Fruit fly (Drosophila melanogaster): ENCODE data around the gene Syt7.

DNA sequence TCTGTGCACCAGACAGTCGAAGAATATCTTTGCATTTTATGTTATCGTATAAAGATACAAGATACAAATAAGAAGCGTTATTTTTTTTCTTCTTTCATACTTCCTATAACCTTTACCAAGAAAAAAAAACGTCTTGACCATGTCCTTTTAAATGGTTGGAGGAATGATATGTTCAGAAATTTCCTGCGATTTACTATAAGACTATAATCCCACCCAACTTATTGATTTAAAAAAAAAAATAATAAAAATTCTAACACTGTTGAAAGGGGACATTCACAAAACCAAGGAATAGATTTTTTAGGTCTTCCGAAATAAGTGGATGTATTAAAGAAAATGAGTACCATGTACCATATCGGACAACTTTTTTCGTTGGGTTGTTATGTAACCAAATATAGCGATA, 29.7 kb upstream of the Syt7 start:
- TF ChIP-seq EcR (GFP tag; optimal IDR thresholded peaks at IDR 0.05) (no peak), Pif1B (GFP tag; optimal IDR thresholded peaks at IDR 0.05) (no peak), Snoo (tag; optimal IDR thresholded peaks at IDR 0.05) (no peak), CG13204 (GFP tag; optimal IDR thresholded peaks at IDR 0.05) (no peak), Pif1A (GFP tag; optimal IDR thresholded peaks at IDR 0.05) (no peak), CG10348 (GFP tag; IDR thresholded peaks at IDR 0.05) (no peak), CG32121 (GFP tag; IDR thresholded peaks at IDR 0.05) (no peak), D1 (tag; optimal IDR thresholded peaks at IDR 0.05) (no peak)
